Worm (Caenorhabditis elegans) whole organism, young adult: Measurements from ENCODE around the gene rbf-1.

Experiments
- B0035.1 ChIP-seq: sonication (generic microtip); optimal IDR thresholded peaks from 2 replicates; lab custom pipeline; 2016; ENCODE audit warnings: missing genetic modification characterization, mild to moderate bottlenecking, missing compliant biosample characterization, missing genotype, missing genetic modification reagents
- C06A6.2 ChIP-seq: fragments of 200-800 bp; sonication (Bioruptor generic); conservative IDR thresholded peaks from 2 replicates; pipeline ENCODE4 v1.3.6; 2022; ENCODE audit warnings: missing genetic modification characterization, missing compliant biosample characterization
- F23B12.7 ChIP-seq: sonication (generic microtip); optimal IDR thresholded peaks from 2 replicates; lab custom pipeline; 2017; ENCODE audit warnings: missing genetic modification characterization, mild to moderate bottlenecking, missing compliant biosample characterization, antibody characterized with exemption, moderate library complexity; ENCODE audit not compliant: insufficient read depth
- F39B2.1 ChIP-seq: fragments of 200-800 bp; sonication (Bioruptor generic); IDR thresholded peaks from 2 replicates; pipeline ENCODE4 v1.3.6; 2022; ENCODE audit warnings: missing genetic modification reagents, missing genetic modification characterization, missing compliant biosample characterization
- F55B11.4 ChIP-seq: sonication (generic microtip); optimal IDR thresholded peaks from 2 replicates; lab custom pipeline; 2016; ENCODE audit warnings: missing compliant biosample characterization, missing genetic modification characterization, borderline replicate concordance; ENCODE audit not compliant: insufficient read depth
- K11D2.4 ChIP-seq: fragments of 200-800 bp; sonication (Bioruptor generic); IDR thresholded peaks from 2 replicates; pipeline ENCODE4 v1.3.6; 2022; ENCODE audit warnings: missing genetic modification reagents, missing genetic modification characterization, missing compliant biosample characterization
- T07F8.4 ChIP-seq: sonication (generic microtip); optimal IDR thresholded peaks from 2 replicates; lab custom pipeline; 2016; ENCODE audit warnings: mild to moderate bottlenecking, missing genetic modification characterization, moderate library complexity, missing compliant biosample characterization
- Y53F4B.3 ChIP-seq: fragments of 200-800 bp; sonication (Bioruptor generic); IDR thresholded peaks from 2 replicates; pipeline ENCODE4 v1.3.6; 2022; ENCODE audit warnings: missing genetic modification reagents, missing genetic modification characterization, missing compliant biosample characterization
- ZK185.1 ChIP-seq: sonication (generic microtip); optimal IDR thresholded peaks from 2 replicates; lab custom pipeline; 2016; ENCODE audit warnings: mild to moderate bottlenecking, missing genetic modification characterization, missing compliant biosample characterization; ENCODE audit not compliant: poor library complexity, severe bottlenecking
- aptf-2 ChIP-seq: fragments of 200-800 bp; sonication (Bioruptor generic); conservative IDR thresholded peaks from 2 replicates; pipeline ENCODE4 v1.3.6; 2022; ENCODE audit warnings: missing genetic modification reagents, missing genetic modification characterization, missing compliant biosample characterization
- aptf-3 ChIP-seq: fragments of 200-800 bp; sonication (Bioruptor generic); IDR thresholded peaks from 2 replicates; pipeline ENCODE4 v1.3.6; 2022; ENCODE audit warnings: missing genetic modification characterization, missing compliant biosample characterization
- ccch-3 ChIP-seq: fragments of 200-800 bp; sonication (Bioruptor generic); optimal IDR thresholded peaks from 2 replicates; lab custom pipeline; 2018; ENCODE audit warnings: mild to moderate bottlenecking, missing genetic modification characterization, missing compliant biosample characterization
- cebp-1 ChIP-seq, 2 experiments: fragments of 200-800 bp in 1 of 2; sonication (Bioruptor generic) in 1 of 2; sonication (generic microtip) in 1 of 2; IDR thresholded peaks in 1 of 2; optimal IDR thresholded peaks in 1 of 2; 2 replicates each; pipeline versions ENCODE4 v1.3.6 to Lab custom; 2017 to 2022; ENCODE audit warnings: missing compliant biosample characterization in 2 of 2, missing genetic modification characterization in 2 of 2, mild to moderate bottlenecking in 1 of 2, missing genetic modification reagents in 1 of 2, moderate library complexity in 1 of 2
- cebp-2 ChIP-seq: fragments of 200-800 bp; sonication (Bioruptor generic); IDR thresholded peaks from 2 replicates; pipeline ENCODE4 v1.3.6; 2022; ENCODE audit warnings: missing genetic modification characterization, missing compliant biosample characterization
- ceh-100 ChIP-seq: fragments of 200-800 bp; sonication (Bioruptor generic); IDR thresholded peaks from 2 replicates; pipeline ENCODE4 v1.3.6; 2022; ENCODE audit warnings: missing genetic modification reagents, missing genetic modification characterization, missing compliant biosample characterization
- ceh-40 ChIP-seq: fragments of 200-800 bp; sonication (Bioruptor generic); IDR thresholded peaks from 2 replicates; pipeline ENCODE4 v1.3.6; 2022; ENCODE audit warnings: missing genetic modification characterization, missing compliant biosample characterization
- ceh-58 ChIP-seq: fragments of 200-800 bp; sonication (Bioruptor generic); IDR thresholded peaks from 2 replicates; pipeline ENCODE4 v1.3.6; 2022; ENCODE audit warnings: missing genetic modification characterization, missing compliant biosample characterization
- ceh-79 ChIP-seq: sonication (generic microtip); optimal IDR thresholded peaks from 2 replicates; lab custom pipeline; 2017; ENCODE audit warnings: mild to moderate bottlenecking, missing genetic modification characterization, missing compliant biosample characterization
- ceh-91 ChIP-seq: fragments of 200-800 bp; sonication (Bioruptor generic); IDR thresholded peaks from 2 replicates; pipeline ENCODE4 v1.3.6; 2022; ENCODE audit warnings: missing genetic modification reagents, missing genetic modification characterization, missing compliant biosample characterization
- chd-7 ChIP-seq: sonication (generic microtip); optimal IDR thresholded peaks from 2 replicates; lab custom pipeline; 2016; ENCODE audit warnings: mild to moderate bottlenecking, missing genetic modification characterization, moderate library complexity, missing compliant biosample characterization
- die-1 ChIP-seq: sonication (generic microtip); optimal IDR thresholded peaks from 2 replicates; lab custom pipeline; 2016; ENCODE audit warnings: missing genotype, mild to moderate bottlenecking, missing genetic modification characterization, missing compliant biosample characterization
- dpff-1 ChIP-seq: sonication (generic microtip); optimal IDR thresholded peaks from 2 replicates; lab custom pipeline; 2017; ENCODE audit warnings: mild to moderate bottlenecking, missing genetic modification characterization, missing compliant biosample characterization
- dpl-1 ChIP-seq: fragments of 150-350 bp; optimal IDR thresholded peaks from 2 replicates; lab custom pipeline; 2014; ENCODE audit warnings: missing biosample characterization, missing genetic modification reagents, missing genetic modification characterization
- egl-44 ChIP-seq: fragments of 200-800 bp; sonication (Bioruptor generic); IDR thresholded peaks from 2 replicates; pipeline ENCODE4 v1.3.6; 2022; ENCODE audit warnings: missing genetic modification reagents, missing genetic modification characterization, missing compliant biosample characterization
- egrh-3 ChIP-seq: fragments of 200-800 bp; sonication (Bioruptor generic); IDR thresholded peaks from 2 replicates; pipeline ENCODE4 v1.3.6; 2022; ENCODE audit warnings: missing genetic modification reagents, missing genetic modification characterization, missing compliant biosample characterization
- fkh-3 ChIP-seq: sonication (generic microtip); optimal IDR thresholded peaks from 2 replicates; lab custom pipeline; 2016; ENCODE audit warnings: mild to moderate bottlenecking, missing genetic modification characterization, missing compliant biosample characterization
- gei-17 ChIP-seq: fragments of 200-800 bp; sonication (Bioruptor generic); optimal IDR thresholded peaks from 2 replicates; lab custom pipeline; 2018; ENCODE audit warnings: mild to moderate bottlenecking, missing genetic modification characterization, missing compliant biosample characterization
- him-1 ChIP-seq: sonication (generic microtip); optimal IDR thresholded peaks from 2 replicates; lab custom pipeline; 2016; ENCODE audit warnings: missing genotype, missing genetic modification reagents, missing genetic modification characterization, missing compliant biosample characterization
- hlh-12 ChIP-seq: sonication (generic microtip); optimal IDR thresholded peaks from 2 replicates; lab custom pipeline; 2016; ENCODE audit warnings: missing genetic modification characterization, missing compliant biosample characterization
- hmg-20 ChIP-seq: fragments of 200-800 bp; sonication (Bioruptor generic); IDR thresholded peaks from 2 replicates; pipeline ENCODE4 v1.3.6; 2022; ENCODE audit warnings: missing genetic modification reagents, missing genetic modification characterization, missing compliant biosample characterization
- hsf-1 ChIP-seq: fragments of 200-800 bp; sonication (Bioruptor generic); IDR thresholded peaks from 2 replicates; pipeline ENCODE4 v1.3.6; 2022; ENCODE audit warnings: missing genetic modification reagents, missing genetic modification characterization, missing compliant biosample characterization
- madf-10 ChIP-seq: sonication (generic microtip); optimal IDR thresholded peaks from 2 replicates; lab custom pipeline; 2016; ENCODE audit warnings: mild to moderate bottlenecking, missing genetic modification characterization, missing compliant biosample characterization
- mes-4 ChIP-seq: sonication (generic microtip); optimal IDR thresholded peaks from 2 replicates; lab custom pipeline; 2016; ENCODE audit warnings: missing genotype, missing genetic modification characterization, missing compliant biosample characterization
- nfyb-1 ChIP-seq: fragments of 200-800 bp; sonication (Bioruptor generic); IDR thresholded peaks from 2 replicates; pipeline ENCODE4 v1.3.6; 2022; ENCODE audit warnings: missing genetic modification reagents, missing genetic modification characterization, missing compliant biosample characterization
- nhr-27 ChIP-seq: fragments of 200-800 bp; sonication (Bioruptor generic); optimal IDR thresholded peaks from 2 replicates; lab custom pipeline; 2018; ENCODE audit warnings: mild to moderate bottlenecking, missing genetic modification characterization, moderate library complexity, missing compliant biosample characterization
- nhr-80 ChIP-seq: sonication (generic microtip); optimal IDR thresholded peaks from 2 replicates; lab custom pipeline; 2016; ENCODE audit warnings: missing genetic modification characterization, missing compliant biosample characterization
- nhr-90 ChIP-seq: sonication (generic microtip); optimal IDR thresholded peaks from 2 replicates; lab custom pipeline; 2016; ENCODE audit warnings: missing genotype, mild to moderate bottlenecking, missing genetic modification characterization, missing compliant biosample characterization
- sea-2 ChIP-seq: fragments of 200-800 bp; sonication (Bioruptor generic); IDR thresholded peaks from 2 replicates; pipeline ENCODE4 v1.3.6; 2022; ENCODE audit warnings: missing genetic modification characterization, missing compliant biosample characterization
- snpc-1.1 ChIP-seq: sonication (generic microtip); optimal IDR thresholded peaks from 2 replicates; lab custom pipeline; 2017; ENCODE audit warnings: missing genetic modification characterization, mild to moderate bottlenecking, missing compliant biosample characterization, antibody characterized with exemption, moderate library complexity, missing genotype, missing genetic modification reagents; ENCODE audit not compliant: insufficient read depth
- snpc-4 ChIP-seq, 5 experiments: fragments of 150-350 bp in 1 of 5; sonication (generic microtip) in 4 of 5; optimal IDR thresholded peaks; 2 replicates each; lab custom pipeline; 2014 to 2018; ENCODE audit warnings: missing genetic modification characterization in 5 of 5, missing biosample characterization in 3 of 5, antibody characterized with exemption in 2 of 5, mild to moderate bottlenecking in 2 of 5, missing compliant biosample characterization in 2 of 5, missing genotype in 2 of 5, moderate library complexity in 2 of 5, missing genetic modification reagents in 1 of 5
- sptf-2 ChIP-seq: fragments of 200-800 bp; sonication (Bioruptor generic); optimal IDR thresholded peaks from 2 replicates; lab custom pipeline; 2018; ENCODE audit warnings: mild to moderate bottlenecking, missing genetic modification characterization, missing compliant biosample characterization
- unc-130 ChIP-seq: sonication (generic microtip); optimal IDR thresholded peaks from 2 replicates; lab custom pipeline; 2016; ENCODE audit warnings: missing genetic modification reagents, missing genetic modification characterization, missing compliant biosample characterization
- zfh-2 ChIP-seq: fragments of 200-800 bp; sonication (Bioruptor generic); conservative IDR thresholded peaks from 2 replicates; pipeline ENCODE4 v1.3.6; 2022; ENCODE audit warnings: missing genetic modification reagents, missing genetic modification characterization, missing compliant biosample characterization
- ztf-25 ChIP-seq: fragments of 200-800 bp; sonication (Bioruptor generic); IDR thresholded peaks from 2 replicates; pipeline ENCODE4 v1.3.6; 2022; ENCODE audit warnings: missing genetic modification reagents, missing genetic modification characterization, missing compliant biosample characterization

rbf-1 gene

DNA sequence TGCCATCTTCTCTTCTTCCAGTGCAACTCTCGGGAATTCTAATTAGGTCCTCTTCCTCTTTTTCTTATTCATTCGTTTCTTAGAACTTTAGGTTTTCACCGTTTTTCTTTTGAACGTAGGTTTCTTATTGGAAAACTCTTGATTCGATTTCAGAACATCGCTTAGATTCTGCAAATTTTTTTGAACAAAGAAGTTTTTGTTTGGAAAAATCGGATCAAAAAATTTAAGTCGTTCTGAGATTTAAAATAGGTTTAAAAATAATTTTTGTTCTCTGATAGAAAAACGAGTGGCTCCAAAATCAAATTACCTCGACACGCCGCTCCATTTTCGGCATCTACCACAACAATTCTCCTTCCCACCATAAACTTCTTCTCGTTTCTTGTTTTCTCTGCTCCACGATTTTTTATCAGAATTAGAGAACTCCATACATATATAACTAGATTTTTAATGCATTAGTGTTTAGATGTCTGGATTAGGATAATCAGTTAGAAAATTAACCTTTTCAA is 4.8 kb upstream of the rbf-1 start:
- TF ChIP-seq madf-10 (tag; lab: Kevin White, UChicago) (no peak), snpc-4 (GFP tag; optimal IDR thresholded peaks at IDR 0.05; lab: Kevin White, UChicago) (no peak), snpc-4 (tag; optimal IDR thresholded peaks at IDR 0.05; lab: Kevin White, UChicago) (no peak), fkh-3 (no peak), nfyb-1 (GFP tag; lab: Robert Waterston, UW) (no peak), F39B2.1 (GFP tag; lab: Robert Waterston, UW) (no peak), ZK185.1 (tag; lab: Kevin White, UChicago) (no peak), ceh-79 (tag; lab: Kevin White, UChicago) (no peak), nhr-90 (no peak), F23B12.7 (tag; lab: Kevin White, UChicago) (no peak), nhr-27 (tag; lab: Kevin White, UChicago) (no peak), die-1 (tag; lab: Kevin White, UChicago) (no peak), cebp-1 (GFP tag; IDR thresholded peaks at IDR 0.05; lab: Robert Waterston, UW) (no peak), cebp-1 (tag; optimal IDR thresholded peaks at IDR 0.05; lab: Kevin White, UChicago) (no peak), Y53F4B.3 (GFP tag; lab: Robert Waterston, UW) (no peak), snpc-1.1 (no peak)
- TF ChIP-seq, all 124 proteins: peak for 0

ce11 chrIII:6677304-6677703 is 1.7 kb downstream of the rbf-1 start:
- no peak for TF ChIP-seq B0035.1
- no peak for TF ChIP-seq ztf-25 (GFP tag; lab: Robert Waterston, UW)
- TF ChIP-seq gei-17 (GFP tag; lab: Kevin White, UChicago) = no peak
- TF ChIP-seq ccch-3 (GFP tag; lab: Kevin White, UChicago) = no peak
- no peak for TF ChIP-seq hsf-1 (GFP tag; lab: Robert Waterston, UW)
- TF ChIP-seq egl-44 (GFP tag; lab: Robert Waterston, UW) = no peak
- TF ChIP-seq F23B12.7 (tag; lab: Kevin White, UChicago) = no peak
- no peak for TF ChIP-seq dpl-1 (GFP tag; lab: Kevin White, UChicago)
- no peak for TF ChIP-seq nhr-90
- no peak for TF ChIP-seq C06A6.2 (GFP tag; lab: Robert Waterston, UW)
- TF ChIP-seq F55B11.4 (tag; lab: Kevin White, UChicago) = no peak
- no peak for TF ChIP-seq sea-2 (GFP tag; lab: Robert Waterston, UW)
- no peak for TF ChIP-seq sptf-2 (GFP tag; lab: Kevin White, UChicago)
- no peak for TF ChIP-seq unc-130 (GFP tag; lab: Kevin White, UChicago)
- TF ChIP-seq hlh-12 (tag; lab: Kevin White, UChicago) = no peak
- TF ChIP-seq K11D2.4 (GFP tag; lab: Robert Waterston, UW) = no peak
- no peak for TF ChIP-seq hmg-20 (GFP tag; lab: Robert Waterston, UW)
- TF ChIP-seq ceh-79 (tag; lab: Kevin White, UChicago) = no peak

ce11 chrIII:6679323-6679722 is 3.8 kb downstream of the rbf-1 start:
- no peak for TF ChIP-seq ceh-91 (GFP tag; lab: Robert Waterston, UW)
- no peak for TF ChIP-seq cebp-2 (GFP tag; lab: Robert Waterston, UW)

DNA sequence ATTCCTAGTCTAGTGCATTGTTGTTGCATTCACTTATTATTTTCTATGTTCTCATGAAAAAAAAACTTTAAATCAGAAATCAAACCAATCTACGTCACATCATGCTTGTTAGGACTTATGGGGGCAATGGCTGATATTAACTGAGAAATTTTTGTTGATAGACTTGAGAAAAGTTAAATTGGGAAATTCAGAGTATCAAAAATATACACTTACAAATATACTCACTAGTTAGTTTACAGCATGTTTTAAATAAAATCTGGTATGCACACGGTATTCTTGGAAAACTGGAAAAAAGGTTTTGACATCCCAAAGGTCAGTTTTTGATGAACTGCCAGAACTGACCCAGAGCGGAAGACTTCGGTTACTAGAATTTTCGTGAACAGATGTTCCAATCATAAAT is 5.4 kb downstream of the rbf-1 start:
- no peak for TF ChIP-seq zfh-2
- no peak for TF ChIP-seq F23B12.7 (tag; lab: Kevin White, UChicago)
- TF ChIP-seq aptf-3 (GFP tag; lab: Robert Waterston, UW) = no peak
- TF ChIP-seq mes-4 (tag; lab: Kevin White, UChicago) = no peak
- no peak for TF ChIP-seq dpff-1 (tag; lab: Kevin White, UChicago)
- TF ChIP-seq ceh-40 (GFP tag; lab: Robert Waterston, UW) = no peak
- TF ChIP-seq nhr-80 (tag; lab: Kevin White, UChicago) = no peak
- no peak for TF ChIP-seq chd-7
- no peak for TF ChIP-seq ceh-58
- no peak for TF ChIP-seq him-1 (tag; lab: Kevin White, UChicago)
- TF ChIP-seq ceh-100 (GFP tag; lab: Robert Waterston, UW) = no peak
- TF ChIP-seq aptf-2 (GFP tag; lab: Robert Waterston, UW) = no peak
- TF ChIP-seq T07F8.4 (tag; lab: Kevin White, UChicago) = no peak
- no peak for TF ChIP-seq egrh-3 (GFP tag; lab: Robert Waterston, UW)
